Fruit fly (Drosophila melanogaster) S2 (cell line): Measurements from ENCODE around the gene Syx4.

ENCODE experiments used
- CG8478 ChIP-seq: fragments of >200 bp; optimal IDR thresholded peaks from 2 replicates; lab custom pipeline; 2018
- CTCF ChIP-seq, 2 experiments: fragments of >200 bp; optimal IDR thresholded peaks; 2 replicates each; lab custom pipeline; 2018

DNA sequence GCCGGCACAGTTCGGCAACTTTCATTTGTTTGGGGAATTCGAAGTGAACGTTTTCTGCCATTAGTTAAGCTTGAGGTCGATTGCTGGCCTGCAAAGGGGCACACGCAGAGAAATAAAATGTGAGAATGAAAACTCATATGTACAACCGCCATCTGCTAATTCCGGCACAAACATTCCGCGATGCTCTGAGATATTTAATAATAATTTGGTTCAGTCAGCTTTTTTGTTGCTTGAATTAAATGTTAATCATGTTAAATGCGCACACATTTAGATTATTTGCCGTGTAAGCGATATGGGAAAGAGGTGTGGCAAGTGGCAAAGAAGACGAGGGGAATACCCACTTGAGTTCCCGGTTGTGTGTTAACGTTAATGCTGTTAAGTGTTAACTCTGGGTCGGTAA is 13.5 kb upstream of the Syx4 start:
- TF ChIP-seq CG8478 (lab: Kevin White, UChicago) (no peak), CTCF (optimal IDR thresholded peaks at IDR 0.05; lab: Kevin White, UChicago) (no peak)
